Worm (Caenorhabditis elegans) whole organism, L2 larva: Measurements from ENCODE around the gene clec-86.
A peak's percentile ranks its signal among the peaks of the same experiment; 100 is the strongest.

Experiments
- F13H6.1 ChIP-seq: sonication (generic microtip); optimal IDR thresholded peaks from 2 replicates; lab custom pipeline; 2016; ENCODE audit warnings: missing genetic modification characterization, missing compliant biosample characterization
- dmd-4 ChIP-seq: sonication (generic microtip); optimal IDR thresholded peaks from 2 replicates; lab custom pipeline; 2017; ENCODE audit warnings: missing biosample characterization, missing genetic modification characterization
- egl-27 ChIP-seq: sonication (generic microtip); optimal IDR thresholded peaks from 3 replicates; lab custom pipeline; 2017; ENCODE audit warnings: missing biosample characterization, missing genetic modification reagents, missing genetic modification characterization
- nhr-11 ChIP-seq: fragments of 150-350 bp; optimal IDR thresholded peaks from 2 replicates; lab custom pipeline; 2014; ENCODE audit warnings: missing biosample characterization, missing genetic modification characterization
- nhr-23 ChIP-seq: fragments of 150-350 bp; optimal IDR thresholded peaks from 2 replicates; lab custom pipeline; 2014; ENCODE audit warnings: missing biosample characterization, missing genetic modification reagents, missing genetic modification characterization
- nhr-25 ChIP-seq: fragments of 150-350 bp; sonication (generic microtip); optimal IDR thresholded peaks from 3 replicates; lab custom pipeline; 2014; ENCODE audit warnings: missing biosample characterization, missing genetic modification characterization

DNA sequence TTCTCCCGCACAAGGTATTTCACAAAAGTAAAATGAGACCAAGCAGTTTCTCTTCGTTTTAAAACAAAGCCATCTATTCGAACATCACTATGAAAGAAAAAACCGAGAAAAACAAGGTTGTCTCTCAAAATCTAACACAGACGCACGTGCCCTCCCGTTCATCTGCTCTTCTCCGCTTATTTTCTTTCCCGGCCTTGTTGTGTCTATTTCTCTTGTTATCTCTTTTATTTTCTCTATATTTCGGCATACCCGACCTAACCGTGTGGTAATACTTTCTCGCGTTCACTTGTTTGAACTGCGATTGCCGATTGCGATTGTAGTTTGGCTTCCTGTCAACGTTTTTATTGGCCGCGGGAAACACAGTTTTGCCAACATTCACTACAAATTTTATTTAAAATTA, 10.2 kb upstream of the clec-86 start:
- no peak for TF ChIP-seq egl-27 (tag; lab: Kevin White, UChicago)
- no peak for TF ChIP-seq F13H6.1
- peak; percentile 51 for TF ChIP-seq nhr-25
- no peak for TF ChIP-seq nhr-11 (tag; lab: Kevin White, UChicago)
- TF ChIP-seq dmd-4: no peak
- no peak for TF ChIP-seq nhr-23 (tag; lab: Kevin White, UChicago)
